Fruit fly (Drosophila melanogaster): Measurements from ENCODE around the gene Rbf.
A peak's percentile ranks its signal among the peaks of the same experiment; 100 is the strongest.

The Rbf gene

DNA sequence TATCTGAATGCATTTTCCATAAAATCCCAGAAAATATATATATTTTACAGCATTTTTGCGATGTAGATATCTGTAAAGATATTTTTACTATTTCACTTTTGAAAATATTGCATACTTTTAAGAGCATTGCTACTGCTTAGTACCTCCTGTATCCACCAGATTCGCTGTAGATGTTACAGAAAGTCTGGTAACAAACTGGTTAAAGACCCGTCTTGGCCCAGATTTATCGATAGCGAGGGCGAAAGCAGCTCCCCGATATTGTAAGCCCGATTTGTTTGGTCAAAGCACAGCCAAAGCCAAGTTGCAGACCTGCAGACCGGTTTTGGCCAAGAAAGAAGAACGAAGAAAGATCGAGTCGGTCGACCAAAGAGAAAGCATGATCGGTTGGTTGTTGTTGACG, 16.8 kb downstream of the Rbf start, which contains the start of gene tw:
Gene tw (plus strand): TSS at position 291 of the 400 bp plus-strand sequence.
- peak; percentile 82 to 87 for TF ChIP-seq CTCF (optimal IDR thresholded peaks at IDR 0.05)
- TF ChIP-seq CG8478 (optimal IDR thresholded peaks at IDR 0.05) = no peak

DNA sequence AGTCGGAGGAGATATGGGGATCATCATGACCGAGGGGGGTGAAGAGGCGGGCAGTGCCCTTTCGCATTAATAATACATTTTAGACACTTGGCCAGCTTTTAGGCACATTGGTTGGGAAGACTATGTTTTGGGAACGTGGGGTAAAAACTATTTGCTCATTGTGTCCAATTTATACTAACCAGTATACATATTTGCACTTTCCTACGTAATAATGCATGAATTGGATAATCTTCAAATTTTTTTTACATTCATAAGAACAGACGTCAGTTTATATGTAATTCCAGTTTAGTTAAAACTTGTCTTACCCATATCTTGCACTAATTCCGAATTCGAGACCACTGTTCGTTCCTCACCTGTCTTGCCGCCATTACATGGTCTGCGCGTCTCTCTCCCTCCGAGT, 21.9 kb downstream of the Rbf start:
- TF ChIP-seq CTCF (optimal IDR thresholded peaks at IDR 0.05) (no peak), CG8478 (optimal IDR thresholded peaks at IDR 0.05) (no peak)

- TF ChIP-seq CTCF (optimal IDR thresholded peaks at IDR 0.05) (no peak), CG8478 (optimal IDR thresholded peaks at IDR 0.05) (no peak)
Observed at dm6 chrX:775184-775583, 26.1 kb downstream of the Rbf start.

DNA sequence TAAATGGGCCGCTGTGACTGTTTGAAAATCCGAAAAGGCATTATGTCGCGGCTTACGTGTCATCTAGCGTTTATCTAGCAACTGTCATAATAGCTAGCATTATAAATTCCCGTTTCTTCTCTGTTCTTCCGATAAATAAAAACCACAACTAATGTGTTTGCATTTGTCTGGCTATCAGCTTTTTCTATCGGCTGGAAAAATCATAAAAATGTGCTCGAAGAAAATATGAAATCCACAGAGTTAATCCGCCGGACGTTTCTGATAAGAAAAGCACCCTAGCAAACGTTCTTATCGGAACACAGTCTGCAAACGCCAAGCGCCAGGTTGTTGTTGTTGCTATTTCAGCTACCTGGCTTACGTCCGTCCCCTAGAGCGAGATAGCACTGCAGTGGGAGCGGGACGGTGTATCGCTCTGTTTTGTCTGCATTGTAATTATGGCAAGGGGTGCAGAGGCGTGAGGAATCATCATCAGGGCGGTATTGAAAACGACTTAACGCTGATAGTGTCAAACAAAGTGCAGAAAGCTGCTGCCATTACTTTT, 27.0 kb downstream of the Rbf start:
- no peak for TF ChIP-seq CTCF (optimal IDR thresholded peaks at IDR 0.05)
- no peak for TF ChIP-seq CG8478 (optimal IDR thresholded peaks at IDR 0.05)

dm6 chrX:772305-772986, 28.8 kb downstream of the Rbf start:
- no peak for TF ChIP-seq CG8478 (optimal IDR thresholded peaks at IDR 0.05)
- no peak for TF ChIP-seq CTCF (optimal IDR thresholded peaks at IDR 0.05)

- no peak for TF ChIP-seq CTCF (optimal IDR thresholded peaks at IDR 0.05)
- TF ChIP-seq CG8478 (optimal IDR thresholded peaks at IDR 0.05) = no peak
Observed at dm6 chrX:771431-772064, 29.7 kb downstream of the Rbf start.

dm6 chrX:769639-770124, 31.6 kb downstream of the Rbf start, which contains the start of gene fz3:
fz3 (plus strand) TSS chrX:769945.
- peak; percentile 75 for TF ChIP-seq CTCF (optimal IDR thresholded peaks at IDR 0.05)
- no peak for TF ChIP-seq CG8478 (optimal IDR thresholded peaks at IDR 0.05)

DNA sequence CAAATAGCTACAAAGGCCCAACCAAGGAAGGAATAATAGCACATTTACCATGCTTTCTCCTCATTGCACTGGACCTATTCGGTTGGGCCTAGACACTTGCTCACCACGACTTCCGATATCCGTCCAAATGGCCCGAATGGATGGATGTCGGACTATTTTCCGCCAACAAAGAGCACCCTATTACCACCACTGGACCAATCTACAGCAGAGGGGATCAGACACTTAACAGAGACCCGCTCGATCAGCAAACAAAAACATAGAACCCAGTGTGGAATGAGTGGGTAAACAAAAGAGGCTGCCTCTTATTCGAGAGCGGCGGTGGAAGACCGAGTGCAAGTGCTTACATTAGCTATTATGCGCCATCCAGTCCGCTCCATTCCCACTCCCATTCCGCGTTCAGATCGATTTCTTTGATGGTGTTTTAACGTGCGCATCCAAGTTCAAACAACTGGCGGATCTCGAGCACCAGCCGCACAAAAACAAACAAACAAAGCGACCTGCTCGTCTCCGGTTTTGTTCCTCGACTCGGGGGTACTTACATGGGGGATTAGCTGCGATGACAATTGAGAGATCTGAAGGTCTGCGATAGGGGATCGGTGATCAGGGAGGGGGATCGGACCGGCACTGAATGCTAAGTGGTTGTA, 32.7 kb downstream of the Rbf start:
- TF ChIP-seq CG8478 (optimal IDR thresholded peaks at IDR 0.05) (no peak), CTCF (optimal IDR thresholded peaks at IDR 0.05) (no peak)

DNA sequence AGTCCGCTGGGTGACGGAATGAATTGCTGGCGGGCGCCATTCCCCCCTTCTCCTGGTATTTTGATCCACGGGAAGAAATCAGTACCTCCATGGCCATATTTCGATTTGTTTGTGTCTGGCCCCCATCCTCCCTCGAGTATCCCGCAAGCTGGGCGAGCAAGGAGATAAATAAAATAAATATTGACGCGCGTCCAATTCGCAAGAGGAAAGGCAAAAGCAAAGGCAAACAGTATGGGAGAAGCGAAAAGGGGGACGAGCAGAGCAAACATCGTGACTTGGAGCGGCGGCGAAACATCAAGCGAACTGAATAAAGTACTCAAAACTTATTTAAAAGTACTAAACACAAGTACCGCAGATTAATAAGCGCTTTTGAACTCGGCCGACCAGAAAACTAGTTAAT, 33.4 kb downstream of the Rbf start:
- no peak for TF ChIP-seq CG8478 (optimal IDR thresholded peaks at IDR 0.05)
- no peak for TF ChIP-seq CTCF (optimal IDR thresholded peaks at IDR 0.05)

- no peak for TF ChIP-seq CG8478 (optimal IDR thresholded peaks at IDR 0.05)
- TF ChIP-seq CTCF (optimal IDR thresholded peaks at IDR 0.05) = no peak
Observed at dm6 chrX:766094-766493, 35.2 kb downstream of the Rbf start.

- TF ChIP-seq CG8478 (optimal IDR thresholded peaks at IDR 0.05) (no peak), CTCF (optimal IDR thresholded peaks at IDR 0.05) (peak; percentile 66 to 69)
Observed at dm6 chrX:765039-765508, 36.2 kb downstream of the Rbf start, which contains the start of gene RpL22. RpL22 (minus strand) TSS chrX:765130.

DNA sequence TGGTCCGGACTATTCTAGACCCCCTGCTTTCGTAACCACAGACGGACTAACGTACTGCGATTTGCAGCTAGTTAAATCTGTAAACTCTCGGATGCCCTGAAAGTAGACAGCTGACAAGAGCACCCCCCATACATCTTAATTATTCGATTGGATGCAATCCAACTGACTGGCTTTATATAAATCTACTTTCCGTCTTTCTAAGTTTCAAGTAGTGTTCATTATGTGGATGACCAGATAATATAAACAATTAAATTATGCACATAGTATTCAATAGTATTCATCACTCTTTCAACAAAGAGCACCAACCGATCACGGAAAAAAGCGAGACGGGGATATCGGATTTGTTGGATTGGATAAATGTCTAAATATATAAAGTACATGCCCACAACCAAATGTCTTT, 39.2 kb downstream of the Rbf start:
- TF ChIP-seq CG8478 (optimal IDR thresholded peaks at IDR 0.05) = no peak
- no peak for TF ChIP-seq CTCF (optimal IDR thresholded peaks at IDR 0.05)

- TF ChIP-seq CG8478 (optimal IDR thresholded peaks at IDR 0.05) (no peak), CTCF (optimal IDR thresholded peaks at IDR 0.05) (peak; percentile 60 to 68)
Observed at dm6 chrX:758892-759621, 42.2 kb downstream of the Rbf start, which contains the start of gene CG5273. CG5273 (plus strand) TSS chrX:759594.

- TF ChIP-seq CG8478 (optimal IDR thresholded peaks at IDR 0.05) (no peak), CTCF (optimal IDR thresholded peaks at IDR 0.05) (no peak)
Observed at dm6 chrX:756856-757255, 44.4 kb downstream of the Rbf start.
